Fruit fly (Drosophila melanogaster) whole organism, wandering third instar larva: ENCODE measurements around the gene CG34432.

Experiments
- Jra ChIP-seq: sonication (Bioruptor generic); optimal IDR thresholded peaks from 2 replicates; lab custom pipeline; 2016; ENCODE audit warnings: missing biosample characterization, missing genetic modification characterization
- OdsH ChIP-seq: fragments of 200-800 bp; sonication (Bioruptor generic); optimal IDR thresholded peaks from 2 replicates; lab custom pipeline; 2016; ENCODE audit warnings: missing biosample characterization, mild to moderate bottlenecking, missing genetic modification characterization
- Rel ChIP-seq, 2 experiments: fragments of 200-800 bp; sonication (Bioruptor generic) in 1 of 2; optimal IDR thresholded peaks; 2 replicates in 1 of 2; 3 replicates in 1 of 2; lab custom pipeline; 2016 to 2019; ENCODE audit warnings: mild to moderate bottlenecking in 2 of 2, missing biosample characterization in 2 of 2, missing genetic modification characterization in 2 of 2, moderate library complexity in 1 of 2
- br ChIP-seq: fragments of 200-800 bp; sonication (Bioruptor generic); optimal IDR thresholded peaks from 2 replicates; lab custom pipeline; 2016; ENCODE audit warnings: missing biosample characterization, missing genetic modification characterization
- brk ChIP-seq: fragments of 200-800 bp; sonication (Bioruptor generic); optimal IDR thresholded peaks from 2 replicates; lab custom pipeline; 2016; ENCODE audit warnings: missing biosample characterization, mild to moderate bottlenecking, missing genetic modification characterization
- lola ChIP-seq: fragments of >200 bp; optimal IDR thresholded peaks from 2 replicates; lab custom pipeline; 2017; ENCODE audit warnings: missing biosample characterization, missing genetic modification characterization

DNA sequence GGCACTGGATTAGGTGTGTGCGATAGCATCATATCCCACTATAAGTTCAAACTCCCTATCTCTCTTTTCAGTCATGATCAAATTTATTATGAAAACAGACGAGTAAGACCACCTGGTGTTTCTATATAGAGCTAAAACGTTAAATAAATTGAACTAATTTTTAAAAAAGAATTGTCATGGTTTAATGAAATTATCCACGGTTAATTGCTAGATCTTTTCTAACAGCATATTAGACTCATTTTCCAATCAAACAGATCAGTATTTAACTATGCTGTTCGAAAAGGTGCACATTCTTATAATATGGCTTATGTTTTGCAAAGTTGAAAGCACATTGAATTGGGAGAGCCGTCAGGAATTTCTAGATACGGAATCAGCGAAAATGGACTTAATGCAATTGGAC, 45.1 kb upstream of the CG34432 start, which contains the start of gene PH4alphaNE3:
- TF ChIP-seq br = no peak
- TF ChIP-seq Rel (GFP tag; optimal IDR thresholded peaks at IDR 0.05; lab: Kevin White, UChicago) = no peak
- TF ChIP-seq Rel (tag; optimal IDR thresholded peaks at IDR 0.05; lab: Kevin White, UChicago) = no peak
- TF ChIP-seq Jra (GFP tag; lab: Kevin White, UChicago) = no peak
- TF ChIP-seq brk = no peak
- TF ChIP-seq lola (GFP tag; lab: Kevin White, UChicago) = no peak
- TF ChIP-seq OdsH (GFP tag; lab: Kevin White, UChicago) = no peak
